Fruit fly (Drosophila melanogaster) whole organism, embryonic: ENCODE data around the gene Sc2.

Source experiments
- Ada2b ChIP-seq: fragments of 200-800 bp; sonication (Bioruptor generic); IDR thresholded peaks from 2 replicates; pipeline ENCODE4 v1.3.6; 2022; ENCODE audit warnings: missing biosample characterization, missing genetic modification characterization
- Bgb ChIP-seq: fragments of 200-800 bp; sonication (Bioruptor generic); IDR thresholded peaks from 2 replicates; pipeline ENCODE4 v1.3.6; 2022; ENCODE audit warnings: missing biosample characterization, missing genetic modification characterization; ENCODE audit not compliant: partially characterized antibody
- CG11093 ChIP-seq: fragments of 200-800 bp; sonication (Bioruptor generic); IDR thresholded peaks from 3 replicates; pipeline ENCODE4 v1.3.6; 2022; ENCODE audit warnings: missing biosample characterization, missing genetic modification characterization
- CG11504 ChIP-seq: fragments of 200-800 bp; sonication (Bioruptor generic); optimal IDR thresholded peaks from 3 replicates; lab custom pipeline; 2019; ENCODE audit warnings: missing biosample characterization, mild to moderate bottlenecking, missing genetic modification characterization, moderate library complexity
- CG12219 ChIP-seq: fragments of 200-800 bp; sonication (Bioruptor generic); optimal IDR thresholded peaks from 3 replicates; lab custom pipeline; 2018; ENCODE audit warnings: missing biosample characterization, mild to moderate bottlenecking, missing genetic modification characterization
- CG1529 ChIP-seq: fragments of 200-800 bp; sonication (Bioruptor generic); optimal IDR thresholded peaks from 3 replicates; lab custom pipeline; 2018; ENCODE audit warnings: missing biosample characterization, missing genetic modification characterization
- CG1792 ChIP-seq: fragments of 200-800 bp; sonication (Bioruptor generic); optimal IDR thresholded peaks from 2 replicates; lab custom pipeline; 2016; ENCODE audit warnings: missing biosample characterization, missing genetic modification characterization
- CG2120 ChIP-seq: fragments of 200-800 bp; sonication (Bioruptor generic); optimal IDR thresholded peaks from 3 replicates; lab custom pipeline; 2016; ENCODE audit warnings: missing biosample characterization, missing genetic modification characterization
- CG2202 ChIP-seq: fragments of 200-800 bp; sonication (Bioruptor generic); optimal IDR thresholded peaks from 2 replicates; lab custom pipeline; 2018; ENCODE audit warnings: missing biosample characterization, mild to moderate bottlenecking, missing genetic modification characterization
- CG2889 ChIP-seq: fragments of 200-800 bp; sonication (Bioruptor generic); IDR thresholded peaks from 3 replicates; pipeline ENCODE4 v1.3.6; 2022; ENCODE audit warnings: missing biosample characterization, missing genetic modification characterization
- CG33213 ChIP-seq: fragments of 200-800 bp; sonication (Bioruptor generic); optimal IDR thresholded peaks from 3 replicates; lab custom pipeline; 2016; ENCODE audit warnings: missing biosample characterization, missing genetic modification characterization
- CG4282 ChIP-seq: fragments of 200-800 bp; sonication (Bioruptor generic); optimal IDR thresholded peaks from 2 replicates; lab custom pipeline; 2016; ENCODE audit warnings: missing biosample characterization, missing genetic modification characterization
- CG4404 ChIP-seq: fragments of 200-800 bp; sonication (Bioruptor generic); IDR thresholded peaks from 2 replicates; pipeline ENCODE4 v1.3.6; 2022; ENCODE audit warnings: missing biosample characterization, missing genetic modification characterization
- CG4730 ChIP-seq: fragments of 200-800 bp; sonication (Bioruptor generic); IDR thresholded peaks from 2 replicates; pipeline ENCODE4 v1.3.6; 2022; ENCODE audit warnings: missing biosample characterization, missing genetic modification characterization
- CG7928 ChIP-seq: fragments of 200-800 bp; sonication (Bioruptor generic); optimal IDR thresholded peaks from 2 replicates; lab custom pipeline; 2017; ENCODE audit warnings: missing biosample characterization, mild to moderate bottlenecking, missing genetic modification characterization
- CG8359 ChIP-seq: fragments of 200-800 bp; sonication (Bioruptor generic); optimal IDR thresholded peaks from 2 replicates; lab custom pipeline; 2017; ENCODE audit warnings: missing biosample characterization, mild to moderate bottlenecking, missing genetic modification characterization, borderline replicate concordance
- CG8388 ChIP-seq: fragments of 200-800 bp; sonication (Bioruptor generic); optimal IDR thresholded peaks from 2 replicates; lab custom pipeline; 2019; ENCODE audit warnings: missing biosample characterization, mild to moderate bottlenecking, missing genetic modification characterization, moderate library complexity
- CG8765 ChIP-seq: fragments of 200-800 bp; sonication (Bioruptor generic); IDR thresholded peaks from 2 replicates; pipeline ENCODE4 v1.3.6; 2022; ENCODE audit warnings: missing biosample characterization, missing genetic modification characterization
- CG8924 ChIP-seq: fragments of 200-800 bp; optimal IDR thresholded peaks from 3 replicates; lab custom pipeline; 2019; ENCODE audit warnings: missing biosample characterization, mild to moderate bottlenecking, missing genetic modification characterization, moderate library complexity
- CG9609 ChIP-seq: fragments of 200-800 bp; sonication (Bioruptor generic); optimal IDR thresholded peaks from 3 replicates; lab custom pipeline; 2016; ENCODE audit warnings: missing biosample characterization, missing genetic modification characterization
- D19A ChIP-seq: fragments of 200-800 bp; optimal IDR thresholded peaks from 3 replicates; lab custom pipeline; 2019; ENCODE audit warnings: missing biosample characterization, mild to moderate bottlenecking, missing genetic modification characterization, moderate library complexity
- Dad ChIP-seq: fragments of 200-800 bp; sonication (Bioruptor generic); optimal IDR thresholded peaks from 3 replicates; lab custom pipeline; 2016; ENCODE audit warnings: missing biosample characterization, missing genetic modification characterization
- Fer2 ChIP-seq: fragments of 200-800 bp; sonication (Bioruptor generic); optimal IDR thresholded peaks from 2 replicates; lab custom pipeline; 2018; ENCODE audit warnings: missing biosample characterization, mild to moderate bottlenecking, missing genetic modification characterization, moderate library complexity
- Gug ChIP-seq: fragments of 200-800 bp; sonication (Bioruptor generic); IDR thresholded peaks from 4 replicates; pipeline ENCODE4 v1.3.6; 2022; ENCODE audit warnings: missing biosample characterization, missing genetic modification characterization
- H2.0 ChIP-seq: fragments of 200-800 bp; sonication (Bioruptor generic); IDR thresholded peaks from 2 replicates; pipeline ENCODE4 v1.3.6; 2022; ENCODE audit warnings: missing biosample characterization, missing genetic modification characterization
- Hand ChIP-seq: fragments of 200-800 bp; sonication (Bioruptor generic); optimal IDR thresholded peaks from 2 replicates; lab custom pipeline; 2017; ENCODE audit warnings: mild to moderate bottlenecking, missing biosample characterization, missing genetic modification reagents, missing genetic modification characterization
- HmgD ChIP-seq: fragments of 200-800 bp; sonication (Bioruptor generic); optimal IDR thresholded peaks from 3 replicates; lab custom pipeline; 2016; ENCODE audit warnings: missing biosample characterization, missing genetic modification characterization
- Hmr ChIP-seq: fragments of 200-800 bp; sonication (Bioruptor generic); optimal IDR thresholded peaks from 3 replicates; lab custom pipeline; 2017; ENCODE audit warnings: mild to moderate bottlenecking, missing biosample characterization, missing genetic modification reagents, missing genetic modification characterization
- Hr78 ChIP-seq, 2 experiments: fragments of 200-800 bp in 1 of 2; fragments of >200 bp in 1 of 2; sonication (Bioruptor generic) in 1 of 2; optimal IDR thresholded peaks; 2 replicates each; lab custom pipeline; 2017 to 2019; ENCODE audit warnings: missing biosample characterization in 2 of 2, missing genetic modification characterization in 2 of 2, mild to moderate bottlenecking in 1 of 2, moderate library complexity in 1 of 2
- MESR4 ChIP-seq: fragments of 200-800 bp; sonication (Bioruptor generic); optimal IDR thresholded peaks from 2 replicates; lab custom pipeline; 2018; ENCODE audit warnings: missing biosample characterization, mild to moderate bottlenecking, missing genetic modification characterization, moderate library complexity
- Max ChIP-seq: fragments of 200-800 bp; sonication (Bioruptor generic); optimal IDR thresholded peaks from 2 replicates; lab custom pipeline; 2016; ENCODE audit warnings: missing biosample characterization, mild to moderate bottlenecking, missing genetic modification characterization
- NFAT ChIP-seq: fragments of 200-800 bp; sonication (Bioruptor generic); IDR thresholded peaks from 2 replicates; pipeline ENCODE4 v1.3.6; 2022; ENCODE audit warnings: missing biosample characterization, missing genetic modification characterization
- Opbp ChIP-seq: fragments of 200-800 bp; sonication (Bioruptor generic); IDR thresholded peaks from 3 replicates; pipeline ENCODE4 v1.3.6; 2022; ENCODE audit warnings: missing biosample characterization, missing genetic modification characterization; ENCODE audit not compliant: partially characterized antibody
- Ravus ChIP-seq: fragments of 200-800 bp; sonication (Bioruptor generic); IDR thresholded peaks from 2 replicates; pipeline ENCODE4 v1.3.6; 2022; ENCODE audit warnings: missing biosample characterization, missing genetic modification characterization
- Sin3A ChIP-seq: fragments of >200 bp; optimal IDR thresholded peaks from 2 replicates; lab custom pipeline; 2018
- Sry-δ ChIP-seq: fragments of 200-800 bp; sonication (Bioruptor generic); optimal IDR thresholded peaks from 2 replicates; lab custom pipeline; 2016; ENCODE audit warnings: missing biosample characterization, missing genetic modification characterization
- TFAM ChIP-seq: fragments of 200-800 bp; sonication (Bioruptor generic); optimal IDR thresholded peaks from 2 replicates; lab custom pipeline; 2017; ENCODE audit warnings: missing biosample characterization, missing genetic modification characterization, inconsistent platforms
- Usf ChIP-seq: fragments of 200-800 bp; sonication (Bioruptor generic); optimal IDR thresholded peaks from 2 replicates; lab custom pipeline; 2017; ENCODE audit warnings: missing genotype, missing biosample characterization, missing genetic modification characterization
- al ChIP-seq: fragments of 200-800 bp; sonication (Bioruptor generic); IDR thresholded peaks from 2 replicates; pipeline ENCODE4 v1.3.6; 2022; ENCODE audit warnings: missing biosample characterization, missing genetic modification characterization
- bab2 ChIP-seq: fragments of 200-800 bp; sonication (Bioruptor generic); optimal IDR thresholded peaks from 2 replicates; lab custom pipeline; 2016; ENCODE audit warnings: missing biosample characterization, missing genetic modification characterization
- ci ChIP-seq: fragments of 200-800 bp; sonication (Bioruptor generic); IDR thresholded peaks from 3 replicates; pipeline ENCODE4 v1.3.6; 2022; ENCODE audit warnings: missing biosample characterization, missing genetic modification characterization
- en ChIP-seq: fragments of 200-800 bp; sonication (Bioruptor generic); optimal IDR thresholded peaks from 2 replicates; lab custom pipeline; 2016; ENCODE audit warnings: missing biosample characterization, missing genetic modification characterization
- esg ChIP-seq: fragments of 200-800 bp; sonication (Bioruptor generic); conservative IDR thresholded peaks from 2 replicates; pipeline ENCODE4 v1.3.6; 2022; ENCODE audit warnings: missing biosample characterization, missing genetic modification characterization
- ind ChIP-seq: fragments of 200-800 bp; sonication (Bioruptor generic); optimal IDR thresholded peaks from 3 replicates; lab custom pipeline; 2016; ENCODE audit warnings: missing biosample characterization, missing genetic modification characterization
- knrl ChIP-seq: fragments of 200-800 bp; sonication (Bioruptor generic); IDR thresholded peaks from 3 replicates; pipeline ENCODE4 v1.3.6; 2022; ENCODE audit warnings: missing biosample characterization, missing genetic modification characterization; ENCODE audit not compliant: partially characterized antibody
- mld ChIP-seq: fragments of 200-800 bp; sonication (Bioruptor generic); IDR thresholded peaks from 3 replicates; pipeline ENCODE4 v1.3.6; 2022; ENCODE audit warnings: missing biosample characterization, missing genetic modification characterization; ENCODE audit not compliant: partially characterized antibody
- pfk ChIP-seq: fragments of 200-800 bp; sonication (Bioruptor generic); optimal IDR thresholded peaks from 2 replicates; lab custom pipeline; 2018; ENCODE audit warnings: missing biosample characterization, mild to moderate bottlenecking, missing genetic modification characterization, moderate library complexity
- pita ChIP-seq: fragments of 200-800 bp; sonication (Bioruptor generic); optimal IDR thresholded peaks from 2 replicates; lab custom pipeline; 2017; ENCODE audit warnings: missing biosample characterization, mild to moderate bottlenecking, missing genetic modification characterization
- ro ChIP-seq: fragments of 200-800 bp; sonication (Bioruptor generic); IDR thresholded peaks from 2 replicates; pipeline ENCODE4 v1.3.6; 2022; ENCODE audit warnings: missing biosample characterization, missing genetic modification characterization
- schlank ChIP-seq: fragments of 200-800 bp; sonication (Bioruptor generic); optimal IDR thresholded peaks from 2 replicates; lab custom pipeline; 2018; ENCODE audit warnings: missing biosample characterization, mild to moderate bottlenecking, missing genetic modification characterization
- sd ChIP-seq: fragments of 200-800 bp; sonication (Bioruptor generic); optimal IDR thresholded peaks from 3 replicates; lab custom pipeline; 2018; ENCODE audit warnings: missing biosample characterization, mild to moderate bottlenecking, missing genetic modification characterization, moderate library complexity
- unpg ChIP-seq: fragments of 200-800 bp; sonication (Bioruptor generic); optimal IDR thresholded peaks from 3 replicates; lab custom pipeline; 2018; ENCODE audit warnings: missing biosample characterization, mild to moderate bottlenecking, missing genetic modification characterization, moderate library complexity

Gene Sc2

DNA sequence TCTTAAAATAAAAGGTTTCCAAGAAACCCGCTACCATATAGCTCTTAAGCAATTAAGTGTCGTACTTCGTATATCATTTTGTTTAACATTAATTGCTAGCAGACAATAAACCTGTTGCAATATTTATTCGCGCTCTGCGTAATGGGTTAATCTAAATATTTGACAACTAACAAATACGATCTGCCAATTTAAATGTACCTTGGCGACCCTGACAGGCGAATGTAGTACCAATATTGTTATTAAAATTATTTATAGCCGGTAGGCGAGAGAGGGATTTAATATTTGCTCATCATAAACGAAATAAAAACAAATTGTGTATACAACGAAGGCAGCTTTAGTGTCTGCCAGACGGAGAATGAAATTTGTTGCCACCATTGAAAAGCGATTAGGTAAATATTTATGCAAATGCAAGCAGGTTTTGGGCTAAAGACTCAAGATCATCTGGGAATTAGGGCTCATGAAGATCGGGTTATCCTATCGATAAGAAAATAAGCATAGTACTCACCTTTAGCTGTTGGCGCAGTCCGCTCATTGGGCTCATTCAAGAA lies 29.5 kb downstream of the Sc2 start (continued):
- TF ChIP-seq sd (tag; lab: Kevin White, UChicago): peak; percentile 43
- TF ChIP-seq CG33213 (GFP tag; lab: Kevin White, UChicago): no peak
- peak; percentile 8 for TF ChIP-seq CG8924
- no peak for TF ChIP-seq CG4404
- no peak for TF ChIP-seq Sin3A (lab: Kevin White, UChicago)
- TF ChIP-seq Gug: no peak
- no peak for TF ChIP-seq Ada2b (GFP tag; lab: Robert Waterston, UW)
- no peak for TF ChIP-seq CG9609 (GFP tag; lab: Kevin White, UChicago)
- TF ChIP-seq CG2889 (GFP tag; lab: Robert Waterston, UW): no peak
- no peak for TF ChIP-seq bab2 (GFP tag; lab: Kevin White, UChicago)
- no peak for TF ChIP-seq pfk
- peak; percentile 35 for TF ChIP-seq CG2120 (GFP tag; lab: Kevin White, UChicago)
- TF ChIP-seq al (GFP tag; lab: Robert Waterston, UW): no peak
- no peak for TF ChIP-seq ci
- no peak for TF ChIP-seq pita (GFP tag; lab: Kevin White, UChicago)
- TF ChIP-seq CG8359 (GFP tag; lab: Kevin White, UChicago): no peak
- TF ChIP-seq CG1529 (GFP tag; lab: Kevin White, UChicago): no peak
- TF ChIP-seq Hmr: peak; percentile 72
- TF ChIP-seq CG7928 (GFP tag; lab: Kevin White, UChicago): peak; percentile 16
- TF ChIP-seq unpg (GFP tag; lab: Kevin White, UChicago): peak; percentile 37
- no peak for TF ChIP-seq Sry-δ (GFP tag; lab: Kevin White, UChicago)
- no peak for TF ChIP-seq mld (GFP tag; lab: Robert Waterston, UW)
- no peak for TF ChIP-seq CG8388 (GFP tag; lab: Kevin White, UChicago)
- TF ChIP-seq TFAM: no peak
- TF ChIP-seq CG12219 (GFP tag; lab: Kevin White, UChicago): no peak
- no peak for TF ChIP-seq CG4282 (GFP tag; lab: Kevin White, UChicago)
- peak; percentile 1 for TF ChIP-seq CG11504
- TF ChIP-seq CG11093 (GFP tag; lab: Robert Waterston, UW): no peak
- no peak for TF ChIP-seq Max (GFP tag; lab: Kevin White, UChicago)
- no peak for TF ChIP-seq NFAT
- TF ChIP-seq H2.0 (GFP tag; lab: Robert Waterston, UW): no peak
- TF ChIP-seq CG2202 (tag; lab: Kevin White, UChicago): no peak
- no peak for TF ChIP-seq HmgD (GFP tag; lab: Kevin White, UChicago)
- no peak for TF ChIP-seq CG8765 (GFP tag; lab: Robert Waterston, UW)
- no peak for TF ChIP-seq Opbp (GFP tag; lab: Robert Waterston, UW)
- no peak for TF ChIP-seq CG1792 (GFP tag; lab: Kevin White, UChicago)
- no peak for TF ChIP-seq en
- TF ChIP-seq Ravus (GFP tag; lab: Robert Waterston, UW): no peak
- TF ChIP-seq Dad (GFP tag; lab: Kevin White, UChicago): no peak
- TF ChIP-seq schlank (tag; lab: Kevin White, UChicago): peak; percentile 67
- TF ChIP-seq Fer2: peak; percentile 9
- no peak for TF ChIP-seq Usf (GFP tag; lab: Kevin White, UChicago)
- TF ChIP-seq esg (GFP tag; lab: Robert Waterston, UW): no peak
- TF ChIP-seq Hr78 (GFP tag; optimal IDR thresholded peaks at IDR 0.05; lab: Kevin White, UChicago): no peak
- TF ChIP-seq Bgb (GFP tag; lab: Robert Waterston, UW): no peak
- TF ChIP-seq MESR4 (GFP tag; lab: Kevin White, UChicago): no peak
- TF ChIP-seq CG4730 (GFP tag; lab: Robert Waterston, UW): no peak
- TF ChIP-seq knrl (GFP tag; lab: Robert Waterston, UW): no peak
- no peak for TF ChIP-seq ro (GFP tag; lab: Robert Waterston, UW)
- peak; percentile 33 for TF ChIP-seq Hand
- TF ChIP-seq ind: no peak
- TF ChIP-seq D19A (tag; lab: Kevin White, UChicago): no peak
